Fruit fly (Drosophila melanogaster) whole organism, embryonic: ENCODE results near the gene CG17029.
A peak's percentile ranks its signal among the peaks of the same experiment; 100 is the strongest.

Experiments used
- Ada2b ChIP-seq: fragments of 200-800 bp; sonication (Bioruptor generic); IDR thresholded peaks from 2 replicates; pipeline ENCODE4 v1.3.6; 2022; ENCODE audit warnings: missing biosample characterization, missing genetic modification characterization
- Atf-2 ChIP-seq: fragments of 200-800 bp; sonication (Bioruptor generic); optimal IDR thresholded peaks from 2 replicates; lab custom pipeline; 2016; ENCODE audit warnings: missing biosample characterization, missing genetic modification characterization
- CG10321 ChIP-seq: fragments of 200-800 bp; sonication (Bioruptor generic); IDR thresholded peaks from 2 replicates; pipeline ENCODE4 v1.3.6; 2022; ENCODE audit warnings: missing biosample characterization, missing genetic modification characterization
- CG1233 ChIP-seq: fragments of 200-800 bp; sonication (Bioruptor generic); optimal IDR thresholded peaks from 4 replicates; lab custom pipeline; 2018; ENCODE audit warnings: missing biosample characterization, mild to moderate bottlenecking, missing genetic modification characterization
- CG13894 ChIP-seq: fragments of 200-800 bp; sonication (Bioruptor generic); optimal IDR thresholded peaks from 3 replicates; lab custom pipeline; 2018; ENCODE audit warnings: missing biosample characterization, mild to moderate bottlenecking, missing genetic modification characterization, moderate library complexity
- CG15073 ChIP-seq: fragments of 200-800 bp; sonication (Bioruptor generic); optimal IDR thresholded peaks from 2 replicates; lab custom pipeline; 2016; ENCODE audit warnings: missing biosample characterization, missing genetic modification characterization
- CG1602 ChIP-seq: fragments of 200-800 bp; sonication (Bioruptor generic); optimal IDR thresholded peaks from 3 replicates; lab custom pipeline; 2016; ENCODE audit warnings: missing biosample characterization, missing genetic modification characterization
- CG1647 ChIP-seq: fragments of 200-800 bp; sonication (Bioruptor generic); optimal IDR thresholded peaks from 3 replicates; lab custom pipeline; 2016; ENCODE audit warnings: missing biosample characterization, missing genetic modification characterization
- CG17385 ChIP-seq: fragments of 200-800 bp; sonication (Bioruptor generic); optimal IDR thresholded peaks from 3 replicates; lab custom pipeline; 2018; ENCODE audit warnings: missing biosample characterization, mild to moderate bottlenecking, missing genetic modification characterization
- CG31388 ChIP-seq: fragments of 200-800 bp; sonication (Bioruptor generic); optimal IDR thresholded peaks from 2 replicates; lab custom pipeline; 2016; ENCODE audit warnings: missing biosample characterization, missing genetic modification characterization
- CG3163 ChIP-seq: fragments of 200-800 bp; sonication (Bioruptor generic); optimal IDR thresholded peaks from 3 replicates; lab custom pipeline; 2016; ENCODE audit warnings: missing biosample characterization, missing genetic modification characterization
- CG33557 ChIP-seq: fragments of 200-800 bp; sonication (Bioruptor generic); optimal IDR thresholded peaks from 2 replicates; lab custom pipeline; 2019; ENCODE audit warnings: missing biosample characterization, mild to moderate bottlenecking, missing genetic modification characterization, moderate library complexity
- CG34422 ChIP-seq: fragments of 200-800 bp; sonication (Bioruptor generic); IDR thresholded peaks from 3 replicates; pipeline ENCODE4 v1.3.6; 2022; ENCODE audit warnings: missing biosample characterization, missing genetic modification characterization
- CG3838 ChIP-seq: fragments of 200-800 bp; sonication (Bioruptor generic); optimal IDR thresholded peaks from 3 replicates; lab custom pipeline; 2016; ENCODE audit warnings: missing biosample characterization, missing genetic modification characterization
- CG3847 ChIP-seq: fragments of 200-800 bp; sonication (Bioruptor generic); IDR thresholded peaks from 2 replicates; pipeline ENCODE4 v1.3.6; 2022; ENCODE audit warnings: missing biosample characterization, missing genetic modification characterization
- CG5953 ChIP-seq: fragments of 200-800 bp; sonication (Bioruptor generic); IDR thresholded peaks from 2 replicates; pipeline ENCODE4 v1.3.6; 2022; ENCODE audit warnings: missing biosample characterization, missing genetic modification characterization
- CG7271 ChIP-seq: fragments of 200-800 bp; sonication (Bioruptor generic); optimal IDR thresholded peaks from 2 replicates; lab custom pipeline; 2018; ENCODE audit warnings: missing biosample characterization, mild to moderate bottlenecking, missing genetic modification characterization, moderate library complexity
- CG7745 ChIP-seq: fragments of 200-800 bp; sonication (Bioruptor generic); optimal IDR thresholded peaks from 2 replicates; lab custom pipeline; 2018; ENCODE audit warnings: missing biosample characterization, mild to moderate bottlenecking, missing genetic modification characterization, moderate library complexity
- CG8765 ChIP-seq: fragments of 200-800 bp; sonication (Bioruptor generic); IDR thresholded peaks from 2 replicates; pipeline ENCODE4 v1.3.6; 2022; ENCODE audit warnings: missing biosample characterization, missing genetic modification characterization
- Camta ChIP-seq: fragments of 200-800 bp; sonication (Bioruptor generic); optimal IDR thresholded peaks from 2 replicates; lab custom pipeline; 2016; ENCODE audit warnings: missing biosample characterization, missing genetic modification characterization
- Drgx ChIP-seq: fragments of 200-800 bp; sonication (Bioruptor generic); IDR thresholded peaks from 2 replicates; pipeline ENCODE4 v1.3.6; 2022; ENCODE audit warnings: missing biosample characterization, missing genetic modification characterization
- Hmx ChIP-seq: fragments of 200-800 bp; sonication (Bioruptor generic); optimal IDR thresholded peaks from 2 replicates; lab custom pipeline; 2016; ENCODE audit warnings: missing biosample characterization, missing genetic modification characterization
- Hsf ChIP-seq: fragments of 200-800 bp; sonication (Bioruptor generic); optimal IDR thresholded peaks from 3 replicates; lab custom pipeline; 2016; ENCODE audit warnings: missing biosample characterization, missing genetic modification characterization
- Pdp1 ChIP-seq, 2 experiments: fragments of 200-800 bp; sonication (Bioruptor generic); optimal IDR thresholded peaks; 3 replicates each; lab custom pipeline; 2016; ENCODE audit warnings: missing biosample characterization in 2 of 2, missing genetic modification characterization in 2 of 2, mild to moderate bottlenecking in 1 of 2, moderate library complexity in 1 of 2
- Ssrp ChIP-seq: fragments of 200-800 bp; sonication (Bioruptor generic); optimal IDR thresholded peaks from 2 replicates; lab custom pipeline; 2018; ENCODE audit warnings: missing biosample characterization, mild to moderate bottlenecking, missing genetic modification characterization, moderate library complexity
- ab ChIP-seq: fragments of 200-800 bp; sonication (Bioruptor generic); optimal IDR thresholded peaks from 2 replicates; lab custom pipeline; 2016; ENCODE audit warnings: missing biosample characterization, missing genetic modification characterization
- ac ChIP-seq: fragments of 200-800 bp; sonication (Bioruptor generic); optimal IDR thresholded peaks from 3 replicates; lab custom pipeline; 2017; ENCODE audit warnings: missing biosample characterization, mild to moderate bottlenecking, missing genetic modification characterization
- dan ChIP-seq: fragments of 200-800 bp; sonication (Bioruptor generic); IDR thresholded peaks from 2 replicates; pipeline ENCODE4 v1.3.6; 2022; ENCODE audit warnings: missing biosample characterization, missing genetic modification characterization
- danr ChIP-seq: fragments of 200-800 bp; sonication (Bioruptor generic); IDR thresholded peaks from 2 replicates; pipeline ENCODE4 v1.3.6; 2022; ENCODE audit warnings: missing biosample characterization, missing genetic modification characterization
- dpn ChIP-seq, 2 experiments: fragments of 200-800 bp; sonication (Bioruptor generic); optimal IDR thresholded peaks; 3 replicates each; lab custom pipeline; 2016; ENCODE audit warnings: missing biosample characterization in 2 of 2, missing genetic modification characterization in 2 of 2
- ems ChIP-seq: fragments of 200-800 bp; sonication (Bioruptor generic); optimal IDR thresholded peaks from 3 replicates; lab custom pipeline; 2016; ENCODE audit warnings: missing biosample characterization, missing genetic modification characterization
- fd96Cb ChIP-seq: fragments of 200-800 bp; sonication (Bioruptor generic); optimal IDR thresholded peaks from 2 replicates; lab custom pipeline; 2018; ENCODE audit warnings: missing biosample characterization, mild to moderate bottlenecking, missing genetic modification characterization, moderate library complexity
- grau ChIP-seq: fragments of 200-800 bp; optimal IDR thresholded peaks from 3 replicates; lab custom pipeline; 2019; ENCODE audit warnings: missing biosample characterization, mild to moderate bottlenecking, missing genetic modification characterization, moderate library complexity
- jing ChIP-seq: fragments of 200-800 bp; sonication (Bioruptor generic); optimal IDR thresholded peaks from 2 replicates; lab custom pipeline; 2018; ENCODE audit warnings: missing biosample characterization, mild to moderate bottlenecking, missing genetic modification characterization
- ken ChIP-seq: fragments of 200-800 bp; sonication (Bioruptor generic); IDR thresholded peaks from 3 replicates; pipeline ENCODE4 v1.3.6; 2022; ENCODE audit warnings: missing biosample characterization, missing genetic modification characterization
- klu ChIP-seq: fragments of 200-800 bp; sonication (Bioruptor generic); IDR thresholded peaks from 2 replicates; pipeline ENCODE4 v1.3.6; 2022; ENCODE audit warnings: missing biosample characterization, missing genetic modification characterization
- kni ChIP-seq: fragments of 200-800 bp; sonication (Bioruptor generic); optimal IDR thresholded peaks from 3 replicates; lab custom pipeline; 2017; ENCODE audit warnings: mild to moderate bottlenecking, missing biosample characterization, missing genetic modification reagents, missing genetic modification characterization
- lola ChIP-seq, 3 experiments: fragments of >200 bp in 2 of 3; fragments of 200-800 bp in 1 of 3; sonication (Bioruptor generic) in 1 of 3; optimal IDR thresholded peaks; 2 replicates each; lab custom pipeline; 2017 to 2019; ENCODE audit warnings: missing biosample characterization in 3 of 3, missing genetic modification characterization in 3 of 3, mild to moderate bottlenecking in 1 of 3, moderate library complexity in 1 of 3
- lov ChIP-seq, 2 experiments: fragments of 200-800 bp in 1 of 2; fragments of >200 bp in 1 of 2; sonication (Bioruptor generic) in 1 of 2; IDR thresholded peaks in 1 of 2; optimal IDR thresholded peaks in 1 of 2; 2 replicates in 1 of 2; 3 replicates in 1 of 2; pipeline versions ENCODE4 v1.3.6 to Lab custom; 2017 to 2022; ENCODE audit warnings: missing biosample characterization in 1 of 2, missing genetic modification characterization in 1 of 2
- maf-S ChIP-seq: fragments of 200-800 bp; sonication (Bioruptor generic); optimal IDR thresholded peaks from 2 replicates; lab custom pipeline; 2016; ENCODE audit warnings: missing biosample characterization, missing genetic modification characterization
- onecut ChIP-seq: fragments of 200-800 bp; sonication (Bioruptor generic); IDR thresholded peaks from 2 replicates; pipeline ENCODE4 v1.3.6; 2022; ENCODE audit warnings: missing biosample characterization, missing genetic modification characterization
- pan ChIP-seq, 4 experiments: fragments of >200 bp in 3 of 4; fragments of 200-800 bp in 1 of 4; sonication (Bioruptor generic) in 1 of 4; optimal IDR thresholded peaks in 3 of 4; IDR thresholded peaks in 1 of 4; 2 replicates each; pipeline versions ENCODE4 v1.3.6 to Lab custom; 2017 to 2022; ENCODE audit warnings: missing biosample characterization in 2 of 4, missing genetic modification characterization in 2 of 4, mixed read lengths in 1 of 4
- shn ChIP-seq: fragments of 200-800 bp; sonication (Bioruptor generic); optimal IDR thresholded peaks from 3 replicates; lab custom pipeline; 2016; ENCODE audit warnings: missing biosample characterization, missing genetic modification characterization
- tgo ChIP-seq: fragments of 200-800 bp; sonication (Bioruptor generic); IDR thresholded peaks from 3 replicates; pipeline ENCODE4 v1.3.6; 2022; ENCODE audit warnings: missing biosample characterization, missing genetic modification characterization
- tin ChIP-seq: fragments of 200-800 bp; sonication (Bioruptor generic); optimal IDR thresholded peaks from 3 replicates; lab custom pipeline; 2016; ENCODE audit warnings: missing biosample characterization, missing genetic modification characterization
- vvl ChIP-seq: fragments of 200-800 bp; sonication (Bioruptor generic); IDR thresholded peaks from 2 replicates; pipeline ENCODE4 v1.3.6; 2022; ENCODE audit warnings: missing biosample characterization, missing genetic modification characterization
- z ChIP-seq: fragments of 200-800 bp; sonication (Bioruptor generic); IDR thresholded peaks from 3 replicates; pipeline ENCODE4 v1.3.6; 2022; ENCODE audit warnings: missing biosample characterization, missing genetic modification characterization
- zf30C ChIP-seq: fragments of 200-800 bp; sonication (Bioruptor generic); optimal IDR thresholded peaks from 3 replicates; lab custom pipeline; 2018; ENCODE audit warnings: missing biosample characterization, mild to moderate bottlenecking, missing genetic modification characterization
- zfh2 ChIP-seq: fragments of 200-800 bp; sonication (Bioruptor generic); optimal IDR thresholded peaks from 2 replicates; lab custom pipeline; 2016; ENCODE audit warnings: missing biosample characterization, missing genetic modification characterization

CG17029 gene

DNA sequence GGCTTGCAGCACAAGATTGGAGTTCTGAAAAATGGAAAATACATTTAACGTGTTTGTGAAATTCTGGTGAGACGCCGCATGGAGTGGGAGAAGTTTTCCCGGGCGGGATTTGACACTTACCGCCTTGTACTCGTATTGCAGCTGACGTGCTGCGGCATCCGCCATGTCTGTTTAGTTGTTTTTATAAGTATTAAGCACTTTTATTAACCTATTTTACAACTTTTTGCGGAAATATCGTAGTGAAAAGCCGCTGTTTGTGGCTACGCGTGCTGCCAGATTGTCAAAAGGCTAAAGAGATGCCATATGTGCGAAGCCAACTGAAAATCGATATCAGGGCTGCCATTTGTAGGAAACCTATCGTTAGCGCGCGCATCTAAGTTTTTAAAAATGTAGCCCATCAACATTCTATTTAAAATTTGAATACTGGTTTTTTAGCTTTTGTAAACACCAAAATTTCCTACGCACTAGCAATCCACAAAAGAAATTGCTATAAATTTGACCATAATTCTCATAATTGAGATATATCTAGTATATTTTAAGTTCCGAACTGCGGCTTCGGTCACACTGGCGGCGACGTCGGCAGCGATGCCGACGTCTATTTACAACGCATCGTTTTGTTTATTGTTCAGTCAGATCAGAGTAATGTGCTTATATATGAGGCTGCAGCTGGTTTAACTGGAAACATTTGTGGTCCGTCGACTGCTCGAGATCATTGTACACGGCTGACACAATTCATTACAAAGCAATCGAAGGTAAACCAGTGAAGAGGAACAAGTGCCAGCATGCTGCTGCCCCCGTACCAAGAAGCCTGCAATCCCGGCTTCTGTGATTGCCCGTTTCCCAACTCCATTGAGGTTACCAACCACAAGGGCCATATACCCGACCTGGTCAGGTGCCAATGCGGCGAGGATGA is 8.8 kb upstream of the CG17029 start, which contains the start of the genes Brr2 and CG10516 (continued):
- no peak for TF ChIP-seq fd96Cb (tag; lab: Kevin White, UChicago)
- TF ChIP-seq Hmx (GFP tag; lab: Kevin White, UChicago), result no peak
- no peak for TF ChIP-seq Ada2b (GFP tag; lab: Robert Waterston, UW)
- no peak for TF ChIP-seq jing (GFP tag; lab: Kevin White, UChicago)
- peak; percentile 13 for TF ChIP-seq tin
- no peak for TF ChIP-seq pan (optimal IDR thresholded peaks at IDR 0.05; lab: Kevin White, UChicago)
- no peak for TF ChIP-seq pan (GFP tag; optimal IDR thresholded peaks at IDR 0.05 in 1 of 2, IDR thresholded peaks at IDR 0.05 in 1 of 2)
- TF ChIP-seq CG15073 (GFP tag; lab: Kevin White, UChicago), result no peak
- no peak for TF ChIP-seq ab
- no peak for TF ChIP-seq ken (GFP tag; lab: Robert Waterston, UW)
- TF ChIP-seq dpn (GFP tag; optimal IDR thresholded peaks at IDR 0.05; lab: Kevin White, UChicago), result peak in 1 of 2 experiments; percentile 22
- no peak for TF ChIP-seq Ssrp (tag; lab: Kevin White, UChicago)
- peak; percentile 75 for TF ChIP-seq kni (GFP tag; lab: Kevin White, UChicago)
- no peak for TF ChIP-seq Atf-2 (GFP tag; lab: Kevin White, UChicago)
- TF ChIP-seq z (GFP tag; lab: Robert Waterston, UW), result no peak
- no peak for TF ChIP-seq Camta
- no peak for TF ChIP-seq danr (GFP tag; lab: Robert Waterston, UW)
- peak; percentile 31 for TF ChIP-seq zfh2
- TF ChIP-seq shn (GFP tag; lab: Kevin White, UChicago), result no peak
- TF ChIP-seq maf-S (GFP tag; lab: Kevin White, UChicago), result peak; percentile 7
- TF ChIP-seq vvl, result no peak
- peak; percentile 62 for TF ChIP-seq CG3847
- no peak for TF ChIP-seq CG5953 (GFP tag; lab: Robert Waterston, UW)
- no peak for TF ChIP-seq CG8765 (GFP tag; lab: Robert Waterston, UW)
- TF ChIP-seq CG13894, result no peak
- TF ChIP-seq lola (GFP tag; optimal IDR thresholded peaks at IDR 0.05; lab: Kevin White, UChicago), result peak in 1 of 3 experiments; percentile 31
- no peak for TF ChIP-seq Drgx (GFP tag; lab: Robert Waterston, UW)
- TF ChIP-seq CG7271 (tag; lab: Kevin White, UChicago), result no peak
- TF ChIP-seq tgo (GFP tag; lab: Robert Waterston, UW), result no peak
- TF ChIP-seq CG31388 (GFP tag; lab: Kevin White, UChicago), result no peak
- TF ChIP-seq ems (GFP tag; lab: Kevin White, UChicago), result no peak
- TF ChIP-seq CG3838, result no peak
- TF ChIP-seq CG1602 (GFP tag; lab: Kevin White, UChicago), result no peak
- no peak for TF ChIP-seq CG33557 (GFP tag; lab: Kevin White, UChicago)
- TF ChIP-seq CG3163 (GFP tag; lab: Kevin White, UChicago), result no peak
- TF ChIP-seq Hsf (GFP tag; lab: Kevin White, UChicago), result no peak
- TF ChIP-seq CG10321 (GFP tag; lab: Robert Waterston, UW), result no peak
- TF ChIP-seq CG1647 (GFP tag; lab: Kevin White, UChicago), result no peak
- no peak for TF ChIP-seq CG7745 (tag; lab: Kevin White, UChicago)
- TF ChIP-seq lov (optimal IDR thresholded peaks at IDR 0.05; lab: Kevin White, UChicago), result no peak
- no peak for TF ChIP-seq lov (GFP tag; IDR thresholded peaks at IDR 0.05; lab: Robert Waterston, UW)
- TF ChIP-seq grau (tag; lab: Kevin White, UChicago), result no peak
- no peak for TF ChIP-seq CG34422 (GFP tag; lab: Robert Waterston, UW)
- TF ChIP-seq klu, result no peak
- TF ChIP-seq CG17385, result no peak
- no peak for TF ChIP-seq zf30C
- TF ChIP-seq CG1233 (GFP tag; lab: Kevin White, UChicago), result no peak
- TF ChIP-seq Pdp1 (GFP tag; optimal IDR thresholded peaks at IDR 0.05; lab: Kevin White, UChicago), result peak; percentile 6 to 8
- no peak for TF ChIP-seq dan (GFP tag; lab: Robert Waterston, UW)
- peak; percentile 59 for TF ChIP-seq onecut
- no peak for TF ChIP-seq ac (GFP tag; lab: Kevin White, UChicago)
